Fruit fly (Drosophila melanogaster) whole organism, adult: ENCODE data around the gene Tsp29Fa.
A peak's percentile ranks its signal among the peaks of the same experiment; 100 is the strongest.

ENCODE experiments used
- CG11617 ChIP-seq: fragments of 200-800 bp; sonication (Bioruptor generic); optimal IDR thresholded peaks from 2 replicates; lab custom pipeline; 2017; ENCODE audit warnings: mild to moderate bottlenecking, missing biosample characterization, missing genetic modification reagents, missing genetic modification characterization
- CG12768 ChIP-seq: fragments of 200-800 bp; sonication (Bioruptor generic); optimal IDR thresholded peaks from 2 replicates; lab custom pipeline; 2017; ENCODE audit warnings: missing biosample characterization, missing genetic modification characterization, mild to moderate bottlenecking, moderate library complexity, missing genetic modification reagents
- CG14711 ChIP-seq: fragments of 200-800 bp; sonication (Bioruptor generic); optimal IDR thresholded peaks from 2 replicates; lab custom pipeline; 2018; ENCODE audit warnings: missing biosample characterization, mild to moderate bottlenecking, missing genetic modification characterization, moderate library complexity
- CG1620 ChIP-seq: fragments of 200-800 bp; sonication (Bioruptor generic); optimal IDR thresholded peaks from 2 replicates; lab custom pipeline; 2016; ENCODE audit warnings: missing biosample characterization, missing genetic modification characterization
- CG33017 ChIP-seq: fragments of 200-800 bp; sonication (Bioruptor generic); optimal IDR thresholded peaks from 2 replicates; lab custom pipeline; 2018; ENCODE audit warnings: missing biosample characterization, mild to moderate bottlenecking, missing genetic modification characterization, moderate library complexity
- CG5204 ChIP-seq: fragments of 200-800 bp; sonication (Bioruptor generic); optimal IDR thresholded peaks from 2 replicates; lab custom pipeline; 2016; ENCODE audit warnings: missing biosample characterization, missing genetic modification characterization
- CG7045 ChIP-seq: fragments of 200-800 bp; sonication (Bioruptor generic); optimal IDR thresholded peaks from 2 replicates; lab custom pipeline; 2017; ENCODE audit warnings: missing biosample characterization, mild to moderate bottlenecking, missing genetic modification characterization
- CG7101 ChIP-seq: fragments of 200-800 bp; sonication (Bioruptor generic); optimal IDR thresholded peaks from 2 replicates; lab custom pipeline; 2018; ENCODE audit warnings: missing biosample characterization, mild to moderate bottlenecking, missing genetic modification characterization, moderate library complexity
- Clk ChIP-seq: fragments of 200-800 bp; sonication (Bioruptor generic); optimal IDR thresholded peaks from 2 replicates; lab custom pipeline; 2017; ENCODE audit warnings: missing biosample characterization, missing genetic modification characterization
- Crg-1 ChIP-seq: fragments of 200-800 bp; sonication (Bioruptor generic); optimal IDR thresholded peaks from 2 replicates; lab custom pipeline; 2016; ENCODE audit warnings: missing biosample characterization, missing genetic modification characterization
- Hr96 ChIP-seq: fragments of 200-800 bp; sonication (Bioruptor generic); optimal IDR thresholded peaks from 2 replicates; lab custom pipeline; 2016; ENCODE audit warnings: missing biosample characterization, missing genetic modification characterization
- Mnt ChIP-seq: fragments of 200-800 bp; sonication (Bioruptor generic); optimal IDR thresholded peaks from 2 replicates; lab custom pipeline; 2016; ENCODE audit warnings: missing biosample characterization, mild to moderate bottlenecking, missing genetic modification characterization
- bab1 ChIP-seq: fragments of 200-800 bp; sonication (Bioruptor generic); optimal IDR thresholded peaks from 3 replicates; lab custom pipeline; 2019; ENCODE audit warnings: missing biosample characterization, mild to moderate bottlenecking, missing genetic modification characterization, moderate library complexity
- cic ChIP-seq: fragments of 200-800 bp; sonication (Bioruptor generic); optimal IDR thresholded peaks from 2 replicates; lab custom pipeline; 2017; ENCODE audit warnings: missing biosample characterization, mild to moderate bottlenecking, missing genetic modification characterization, moderate library complexity
- cnc ChIP-seq, 2 experiments: fragments of >200 bp; optimal IDR thresholded peaks; 2 replicates each; lab custom pipeline; 2017
- kay ChIP-seq: fragments of 200-800 bp; sonication (Bioruptor generic); peaks from one replicate; lab custom pipeline; 2016; ENCODE audit warnings: missing biosample characterization, missing genetic modification characterization, borderline replicate concordance
- ovo ChIP-seq: fragments of 200-800 bp; sonication (Bioruptor generic); optimal IDR thresholded peaks from 2 replicates; lab custom pipeline; 2016; ENCODE audit warnings: missing biosample characterization, missing genetic modification characterization
- pad ChIP-seq: fragments of 200-800 bp; sonication (Bioruptor generic); optimal IDR thresholded peaks from 3 replicates; lab custom pipeline; 2017; ENCODE audit warnings: missing biosample characterization, missing genetic modification characterization, mild to moderate bottlenecking, moderate library complexity, missing genetic modification reagents
- tj ChIP-seq: fragments of 200-800 bp; sonication (Bioruptor generic); optimal IDR thresholded peaks from 3 replicates; lab custom pipeline; 2017; ENCODE audit warnings: missing biosample characterization, mild to moderate bottlenecking, missing genetic modification characterization, moderate library complexity
- toe ChIP-seq: fragments of 200-800 bp; sonication (Bioruptor generic); optimal IDR thresholded peaks from 2 replicates; lab custom pipeline; 2016; ENCODE audit warnings: missing biosample characterization, missing genetic modification characterization

Gene Tsp29Fa

DNA sequence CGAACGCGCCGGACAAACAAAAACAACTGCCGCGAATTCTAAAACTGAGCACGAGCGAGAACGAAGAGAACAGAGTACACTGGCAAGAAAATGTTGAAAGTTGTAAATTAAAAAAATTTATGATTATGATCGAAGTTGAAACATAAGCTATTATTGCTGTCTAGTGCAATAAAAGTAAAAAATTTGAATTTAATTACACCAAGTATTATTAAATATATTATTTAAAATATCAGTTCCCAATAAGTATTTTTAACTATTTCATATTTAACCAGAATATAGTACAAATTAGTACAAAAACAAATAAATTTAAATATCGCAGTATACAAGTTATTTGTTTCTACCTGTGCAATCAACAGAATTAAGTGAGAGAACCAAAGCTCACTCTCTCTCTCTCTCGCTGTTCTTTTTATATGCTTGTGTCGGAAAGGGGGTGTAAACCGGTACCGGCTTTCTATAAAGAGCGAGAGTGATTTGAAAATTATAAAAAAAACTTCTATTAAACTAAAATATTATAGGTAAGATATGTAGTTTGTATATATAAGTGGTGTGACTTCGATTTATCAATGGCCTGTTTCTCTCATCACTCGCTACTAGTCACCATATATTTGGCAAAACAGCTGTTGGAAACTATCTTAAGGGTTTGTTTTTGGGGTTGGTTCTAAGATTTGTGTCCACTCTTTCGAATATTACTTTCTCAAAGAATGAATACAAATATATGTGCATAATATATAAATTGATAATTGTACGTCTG is 17.6 kb downstream of the Tsp29Fa start, which contains the start of gene C1GalTA:
Gene C1GalTA, minus strand, starts transcription at position 33 of the 751 bp plus-strand sequence.
- TF ChIP-seq tj (GFP tag; lab: Kevin White, UChicago) (peak; percentile 84), CG1620 (GFP tag; lab: Kevin White, UChicago) (peak; percentile 35), Crg-1 (GFP tag; lab: Kevin White, UChicago) (peak; percentile 90), CG5204 (GFP tag; lab: Kevin White, UChicago) (peak; percentile 72), Mnt (GFP tag; lab: Kevin White, UChicago) (peak; percentile 66), CG14711 (tag; lab: Kevin White, UChicago) (peak; percentile 97), cic (GFP tag; lab: Kevin White, UChicago) (peak; percentile 91), cnc (optimal IDR thresholded peaks at IDR 0.05; lab: Kevin White, UChicago) (no peak), ovo (GFP tag; lab: Kevin White, UChicago) (peak; percentile 74), Clk (GFP tag; lab: Kevin White, UChicago) (peak; percentile 88), Hr96 (GFP tag; lab: Kevin White, UChicago) (peak; percentile 64), bab1 (GFP tag; lab: Kevin White, UChicago) (peak; percentile 99), CG11617 (peak; percentile 99), CG7101 (tag; lab: Kevin White, UChicago) (peak; percentile 99), kay (GFP tag; lab: Kevin White, UChicago) (peak; percentile 67), toe (GFP tag; lab: Kevin White, UChicago) (peak; percentile 48), CG12768 (GFP tag; lab: Kevin White, UChicago) (peak; percentile 98), CG33017 (tag; lab: Kevin White, UChicago) (peak; percentile 99), CG7045 (GFP tag; lab: Kevin White, UChicago) (peak; percentile 98), pad (GFP tag; lab: Kevin White, UChicago) (peak; percentile 89)

DNA sequence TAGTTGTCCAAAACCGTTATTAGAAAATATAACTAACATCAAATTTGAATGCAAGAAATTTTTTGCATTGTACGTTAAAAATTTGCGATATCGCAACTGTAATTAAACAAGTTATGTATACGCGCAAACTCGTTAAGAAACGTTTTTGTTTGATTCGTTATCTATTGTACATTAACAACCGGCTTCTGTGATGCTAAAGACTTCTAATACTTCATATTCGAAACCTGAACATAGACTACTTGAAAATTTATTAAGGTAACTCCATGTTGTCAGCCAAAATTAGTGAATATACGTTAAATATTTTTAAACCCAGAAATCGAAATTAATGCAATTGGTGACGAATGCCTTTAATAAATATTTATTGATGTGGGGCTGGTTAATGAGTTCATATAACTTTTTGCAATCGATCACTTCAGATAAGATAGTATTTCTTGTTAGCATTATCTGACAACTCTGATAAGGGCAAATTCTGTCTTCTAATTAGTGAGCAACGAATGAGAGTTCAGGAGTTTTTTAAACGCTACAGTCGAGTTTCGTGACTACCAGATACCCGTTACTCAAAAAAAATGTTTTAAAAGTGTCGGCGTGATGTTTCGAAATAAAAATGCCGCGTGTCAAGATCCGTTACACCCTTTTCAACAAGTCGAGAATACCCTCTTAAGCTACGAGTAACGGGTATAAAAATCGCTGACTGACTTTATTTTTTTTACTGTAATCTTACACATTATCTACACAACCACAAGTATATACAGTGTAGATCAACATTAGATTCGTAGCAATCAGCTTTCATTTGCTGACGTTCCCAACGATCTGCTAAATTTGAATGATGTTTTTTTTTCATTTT is 18.7 kb downstream of the Tsp29Fa start:
- TF ChIP-seq CG7101 (tag; lab: Kevin White, UChicago) (peak; percentile 56), tj (GFP tag; lab: Kevin White, UChicago) (peak; percentile 73), CG1620 (GFP tag; lab: Kevin White, UChicago) (no peak), CG5204 (GFP tag; lab: Kevin White, UChicago) (peak; percentile 44), ovo (GFP tag; lab: Kevin White, UChicago) (peak; percentile 37), CG33017 (tag; lab: Kevin White, UChicago) (peak; percentile 72), bab1 (GFP tag; lab: Kevin White, UChicago) (no peak), Hr96 (GFP tag; lab: Kevin White, UChicago) (no peak), cic (GFP tag; lab: Kevin White, UChicago) (peak; percentile 67), Clk (GFP tag; lab: Kevin White, UChicago) (no peak), pad (GFP tag; lab: Kevin White, UChicago) (peak; percentile 4), cnc (optimal IDR thresholded peaks at IDR 0.05; lab: Kevin White, UChicago) (no peak), Crg-1 (GFP tag; lab: Kevin White, UChicago) (no peak), CG12768 (GFP tag; lab: Kevin White, UChicago) (peak; percentile 53), toe (GFP tag; lab: Kevin White, UChicago) (no peak), CG14711 (tag; lab: Kevin White, UChicago) (no peak), Mnt (GFP tag; lab: Kevin White, UChicago) (no peak), CG11617 (peak; percentile 11), CG7045 (GFP tag; lab: Kevin White, UChicago) (no peak), kay (GFP tag; lab: Kevin White, UChicago) (peak; percentile 96)

DNA sequence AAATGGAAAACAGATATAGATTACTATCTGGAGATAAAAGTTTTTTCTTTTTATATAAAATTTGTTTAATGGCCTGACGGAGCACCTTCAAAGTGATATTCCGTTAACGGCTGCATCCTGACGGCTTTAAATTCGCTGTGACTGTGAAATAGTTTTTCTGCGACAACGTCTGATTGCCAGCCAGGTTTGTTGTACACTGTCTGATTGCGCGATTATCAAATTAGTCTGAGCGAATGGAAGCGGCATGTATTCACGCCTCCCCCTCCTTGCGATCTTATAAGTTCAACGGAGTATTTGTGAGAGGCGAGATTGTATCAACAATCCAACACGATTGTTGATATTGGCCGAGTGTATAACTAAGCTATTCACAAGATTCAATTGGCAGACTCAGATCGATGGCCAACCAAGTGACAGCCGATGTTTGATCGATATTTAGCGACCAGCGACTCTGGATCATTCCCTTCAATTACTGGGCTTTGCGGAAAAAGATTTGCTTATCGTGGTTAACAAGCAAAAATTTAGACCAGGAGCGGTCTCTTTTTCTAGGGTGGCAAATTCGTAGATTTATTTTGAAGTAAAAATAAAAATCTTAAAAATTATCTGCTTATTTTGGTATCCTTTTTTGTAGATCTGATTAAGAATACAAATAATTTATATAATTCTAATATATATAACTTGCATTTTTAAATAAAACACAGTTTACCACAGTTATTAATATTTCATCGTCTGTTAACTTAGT is 22.0 kb downstream of the Tsp29Fa start:
- TF ChIP-seq cic (GFP tag; lab: Kevin White, UChicago) (peak; percentile 74), CG33017 (tag; lab: Kevin White, UChicago) (peak; percentile 15), kay (GFP tag; lab: Kevin White, UChicago) (peak; percentile 14), Crg-1 (GFP tag; lab: Kevin White, UChicago) (peak; percentile 16), Mnt (GFP tag; lab: Kevin White, UChicago) (peak; percentile 66), bab1 (GFP tag; lab: Kevin White, UChicago) (no peak), CG5204 (GFP tag; lab: Kevin White, UChicago) (no peak)

DNA sequence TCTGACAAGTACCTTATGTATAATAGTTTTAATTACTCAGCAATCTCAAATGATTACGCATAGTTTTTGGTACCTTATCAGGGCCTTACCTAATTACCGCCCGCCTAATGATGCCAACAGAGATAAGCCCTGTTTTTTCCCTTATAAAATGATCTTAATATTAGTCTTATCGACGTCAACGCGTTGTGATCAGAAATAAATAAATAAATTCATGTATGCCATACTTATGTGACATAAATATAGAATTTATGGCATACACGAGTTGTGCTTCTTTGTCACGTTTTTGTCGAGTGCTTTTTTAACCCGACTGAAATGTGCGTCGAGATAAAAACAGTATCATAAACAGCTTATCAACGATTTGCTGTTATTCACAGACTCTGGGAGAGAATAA is 22.6 kb downstream of the Tsp29Fa start:
- no peak for TF ChIP-seq CG7045 (GFP tag; lab: Kevin White, UChicago)
- TF ChIP-seq tj (GFP tag; lab: Kevin White, UChicago): no peak
- TF ChIP-seq toe (GFP tag; lab: Kevin White, UChicago): no peak
- peak; percentile 18 for TF ChIP-seq kay (GFP tag; lab: Kevin White, UChicago)
- TF ChIP-seq Mnt (GFP tag; lab: Kevin White, UChicago): no peak
- TF ChIP-seq Crg-1 (GFP tag; lab: Kevin White, UChicago): no peak
- no peak for TF ChIP-seq CG7101 (tag; lab: Kevin White, UChicago)
